Fruit fly (Drosophila melanogaster) whole organism, embryonic: Measurements from ENCODE around the gene CG42237.

Experiments used
- ATbp ChIP-seq: fragments of 200-800 bp; sonication (Bioruptor generic); optimal IDR thresholded peaks from 2 replicates; lab custom pipeline; 2017; ENCODE audit warnings: missing biosample characterization, mild to moderate bottlenecking, missing genetic modification characterization, missing genetic modification reagents
- Antp ChIP-seq: fragments of 200-800 bp; sonication (Bioruptor generic); optimal IDR thresholded peaks from 3 replicates; lab custom pipeline; 2016; ENCODE audit warnings: missing biosample characterization, missing genetic modification characterization
- B-H2 ChIP-seq: fragments of 200-800 bp; sonication (Bioruptor generic); optimal IDR thresholded peaks from 2 replicates; lab custom pipeline; 2018; ENCODE audit warnings: missing biosample characterization, mild to moderate bottlenecking, missing genetic modification characterization
- Bdp1 ChIP-seq: fragments of 200-800 bp; sonication (Bioruptor generic); optimal IDR thresholded peaks from 3 replicates; lab custom pipeline; 2016; ENCODE audit warnings: missing biosample characterization, missing genetic modification characterization
- CG12659 ChIP-seq: fragments of 200-800 bp; sonication (Bioruptor generic); optimal IDR thresholded peaks from 3 replicates; lab custom pipeline; 2017; ENCODE audit warnings: mild to moderate bottlenecking, missing biosample characterization, missing genetic modification reagents, missing genetic modification characterization
- CG12942 ChIP-seq: fragments of 200-800 bp; sonication (Bioruptor generic); optimal IDR thresholded peaks from 3 replicates; lab custom pipeline; 2016; ENCODE audit warnings: missing biosample characterization, missing genetic modification characterization
- CG14710 ChIP-seq: fragments of 200-800 bp; sonication (Bioruptor generic); optimal IDR thresholded peaks from 3 replicates; lab custom pipeline; 2019; ENCODE audit warnings: missing biosample characterization, mild to moderate bottlenecking, missing genetic modification characterization, moderate library complexity
- CG15011 ChIP-seq: fragments of 200-800 bp; sonication (Bioruptor generic); optimal IDR thresholded peaks from 3 replicates; lab custom pipeline; 2018; ENCODE audit warnings: missing biosample characterization, mild to moderate bottlenecking, missing genetic modification characterization
- CG15269 ChIP-seq: fragments of 200-800 bp; sonication (Bioruptor generic); optimal IDR thresholded peaks from 2 replicates; lab custom pipeline; 2018; ENCODE audit warnings: missing biosample characterization, mild to moderate bottlenecking, missing genetic modification characterization, moderate library complexity
- CG1602 ChIP-seq: fragments of 200-800 bp; sonication (Bioruptor generic); optimal IDR thresholded peaks from 3 replicates; lab custom pipeline; 2016; ENCODE audit warnings: missing biosample characterization, missing genetic modification characterization
- CG1647 ChIP-seq: fragments of 200-800 bp; sonication (Bioruptor generic); optimal IDR thresholded peaks from 3 replicates; lab custom pipeline; 2016; ENCODE audit warnings: missing biosample characterization, missing genetic modification characterization
- CG16813 ChIP-seq: fragments of 200-800 bp; sonication (Bioruptor generic); IDR thresholded peaks from 3 replicates; pipeline ENCODE4 v1.3.6; 2022; ENCODE audit warnings: missing biosample characterization, missing genetic modification characterization; ENCODE audit not compliant: partially characterized antibody
- CG17612 ChIP-seq: fragments of 200-800 bp; sonication (Bioruptor generic); IDR thresholded peaks from 2 replicates; pipeline ENCODE4 v1.3.6; 2022; ENCODE audit warnings: missing biosample characterization, missing genetic modification characterization
- CG1792 ChIP-seq: fragments of 200-800 bp; sonication (Bioruptor generic); optimal IDR thresholded peaks from 2 replicates; lab custom pipeline; 2016; ENCODE audit warnings: missing biosample characterization, missing genetic modification characterization
- CG18764 ChIP-seq: fragments of 200-800 bp; sonication (Bioruptor generic); optimal IDR thresholded peaks from 3 replicates; lab custom pipeline; 2016; ENCODE audit warnings: missing biosample characterization, missing genetic modification characterization
- CG2129 ChIP-seq: fragments of 200-800 bp; sonication (Bioruptor generic); IDR thresholded peaks from 2 replicates; pipeline ENCODE4 v1.3.6; 2022; ENCODE audit warnings: missing biosample characterization, missing genetic modification characterization; ENCODE audit not compliant: partially characterized antibody
- CG2678 ChIP-seq: fragments of 200-800 bp; sonication (Bioruptor generic); optimal IDR thresholded peaks from 3 replicates; lab custom pipeline; 2019; ENCODE audit warnings: missing biosample characterization, mild to moderate bottlenecking, missing genetic modification characterization, moderate library complexity
- CG34422 ChIP-seq: fragments of 200-800 bp; sonication (Bioruptor generic); IDR thresholded peaks from 3 replicates; pipeline ENCODE4 v1.3.6; 2022; ENCODE audit warnings: missing biosample characterization, missing genetic modification characterization
- CG43689 ChIP-seq: fragments of 200-800 bp; sonication (Bioruptor generic); IDR thresholded peaks from 2 replicates; pipeline ENCODE4 v1.3.6; 2022; ENCODE audit warnings: missing biosample characterization, missing genetic modification characterization
- CG4707 ChIP-seq: fragments of 200-800 bp; sonication (Bioruptor generic); optimal IDR thresholded peaks from 2 replicates; lab custom pipeline; 2018; ENCODE audit warnings: missing biosample characterization, mild to moderate bottlenecking, missing genetic modification characterization, moderate library complexity
- CG5245 ChIP-seq: fragments of 200-800 bp; sonication (Bioruptor generic); optimal IDR thresholded peaks from 3 replicates; lab custom pipeline; 2016; ENCODE audit warnings: missing biosample characterization, missing genetic modification characterization
- CG5953 ChIP-seq: fragments of 200-800 bp; sonication (Bioruptor generic); IDR thresholded peaks from 2 replicates; pipeline ENCODE4 v1.3.6; 2022; ENCODE audit warnings: missing biosample characterization, missing genetic modification characterization
- CG6254 ChIP-seq: fragments of 200-800 bp; sonication (Bioruptor generic); optimal IDR thresholded peaks from 3 replicates; lab custom pipeline; 2017; ENCODE audit warnings: mild to moderate bottlenecking, missing biosample characterization, missing genetic modification reagents, missing genetic modification characterization
- CG6854 ChIP-seq: fragments of 200-800 bp; sonication (Bioruptor generic); optimal IDR thresholded peaks from 3 replicates; lab custom pipeline; 2017; ENCODE audit warnings: missing biosample characterization, mild to moderate bottlenecking, missing genetic modification characterization
- CG8944 ChIP-seq: fragments of 200-800 bp; sonication (Bioruptor generic); optimal IDR thresholded peaks from 3 replicates; lab custom pipeline; 2016; ENCODE audit warnings: missing biosample characterization, missing genetic modification characterization
- D19B ChIP-seq: fragments of 200-800 bp; sonication (Bioruptor generic); optimal IDR thresholded peaks from 2 replicates; lab custom pipeline; 2017; ENCODE audit warnings: missing biosample characterization, mild to moderate bottlenecking, missing genetic modification characterization
- Deaf1 ChIP-seq: fragments of 200-800 bp; optimal IDR thresholded peaks from 3 replicates; lab custom pipeline; 2019; ENCODE audit warnings: missing biosample characterization, mild to moderate bottlenecking, missing genetic modification characterization, moderate library complexity
- Dek ChIP-seq: fragments of 200-800 bp; sonication (Bioruptor generic); optimal IDR thresholded peaks from 3 replicates; lab custom pipeline; 2019; ENCODE audit warnings: missing biosample characterization, mild to moderate bottlenecking, missing genetic modification characterization, moderate library complexity
- Hand ChIP-seq: fragments of 200-800 bp; sonication (Bioruptor generic); optimal IDR thresholded peaks from 2 replicates; lab custom pipeline; 2017; ENCODE audit warnings: mild to moderate bottlenecking, missing biosample characterization, missing genetic modification reagents, missing genetic modification characterization
- Hey ChIP-seq: fragments of 200-800 bp; sonication (Bioruptor generic); optimal IDR thresholded peaks from 3 replicates; lab custom pipeline; 2018; ENCODE audit warnings: missing biosample characterization, mild to moderate bottlenecking, missing genetic modification characterization
- Lhr ChIP-seq: fragments of 200-800 bp; sonication (Bioruptor generic); optimal IDR thresholded peaks from 3 replicates; lab custom pipeline; 2017; ENCODE audit warnings: mild to moderate bottlenecking, missing biosample characterization, missing genetic modification reagents, missing genetic modification characterization
- Myb ChIP-seq: fragments of 200-800 bp; sonication (Bioruptor generic); optimal IDR thresholded peaks from 2 replicates; lab custom pipeline; 2016; ENCODE audit warnings: missing biosample characterization, missing genetic modification characterization
- Optix ChIP-seq: fragments of 200-800 bp; sonication (Bioruptor generic); IDR thresholded peaks from 3 replicates; pipeline ENCODE4 v1.3.6; 2022; ENCODE audit warnings: missing biosample characterization, missing genetic modification characterization
- Six4 ChIP-seq: fragments of 200-800 bp; sonication (Bioruptor generic); optimal IDR thresholded peaks from 2 replicates; lab custom pipeline; 2016; ENCODE audit warnings: missing biosample characterization, missing genetic modification characterization
- al ChIP-seq: fragments of 200-800 bp; sonication (Bioruptor generic); IDR thresholded peaks from 2 replicates; pipeline ENCODE4 v1.3.6; 2022; ENCODE audit warnings: missing biosample characterization, missing genetic modification characterization
- ap ChIP-seq: fragments of 200-800 bp; sonication (Bioruptor generic); IDR thresholded peaks from 2 replicates; pipeline ENCODE4 v1.3.6; 2022; ENCODE audit warnings: missing biosample characterization, missing genetic modification characterization
- ato ChIP-seq: fragments of 200-800 bp; sonication (Bioruptor generic); IDR thresholded peaks from 2 replicates; pipeline ENCODE4 v1.3.6; 2022; ENCODE audit warnings: missing biosample characterization, missing genetic modification characterization; ENCODE audit not compliant: partially characterized antibody
- dmrt11E ChIP-seq: fragments of 200-800 bp; sonication (Bioruptor generic); optimal IDR thresholded peaks from 3 replicates; lab custom pipeline; 2018; ENCODE audit warnings: missing biosample characterization, mild to moderate bottlenecking, missing genetic modification characterization, moderate library complexity
- dmrt99B ChIP-seq: fragments of 200-800 bp; sonication (Bioruptor generic); optimal IDR thresholded peaks from 2 replicates; lab custom pipeline; 2018; ENCODE audit warnings: missing biosample characterization, mild to moderate bottlenecking, missing genetic modification characterization, moderate library complexity
- jing ChIP-seq: fragments of 200-800 bp; sonication (Bioruptor generic); optimal IDR thresholded peaks from 2 replicates; lab custom pipeline; 2018; ENCODE audit warnings: missing biosample characterization, mild to moderate bottlenecking, missing genetic modification characterization
- lbe ChIP-seq: fragments of 200-800 bp; sonication (Bioruptor generic); optimal IDR thresholded peaks from 2 replicates; lab custom pipeline; 2016; ENCODE audit warnings: missing biosample characterization, mild to moderate bottlenecking, missing genetic modification characterization
- mirr ChIP-seq: fragments of 200-800 bp; sonication (Bioruptor generic); optimal IDR thresholded peaks from 3 replicates; lab custom pipeline; 2018; ENCODE audit warnings: missing biosample characterization, mild to moderate bottlenecking, missing genetic modification characterization
- onecut ChIP-seq: fragments of 200-800 bp; sonication (Bioruptor generic); IDR thresholded peaks from 2 replicates; pipeline ENCODE4 v1.3.6; 2022; ENCODE audit warnings: missing biosample characterization, missing genetic modification characterization
- run ChIP-seq: fragments of 200-800 bp; sonication (Bioruptor generic); optimal IDR thresholded peaks from 3 replicates; lab custom pipeline; 2018; ENCODE audit warnings: missing biosample characterization, mild to moderate bottlenecking, missing genetic modification characterization
- salm ChIP-seq: fragments of 200-800 bp; sonication (Bioruptor generic); optimal IDR thresholded peaks from 2 replicates; lab custom pipeline; 2018; ENCODE audit warnings: missing biosample characterization, mild to moderate bottlenecking, missing genetic modification characterization
- sens-2 ChIP-seq: fragments of 200-800 bp; sonication (Bioruptor generic); IDR thresholded peaks from 2 replicates; pipeline ENCODE4 v1.3.6; 2022; ENCODE audit warnings: missing biosample characterization, missing genetic modification characterization
- tgo ChIP-seq: fragments of 200-800 bp; sonication (Bioruptor generic); IDR thresholded peaks from 3 replicates; pipeline ENCODE4 v1.3.6; 2022; ENCODE audit warnings: missing biosample characterization, missing genetic modification characterization
- tin ChIP-seq: fragments of 200-800 bp; sonication (Bioruptor generic); optimal IDR thresholded peaks from 3 replicates; lab custom pipeline; 2016; ENCODE audit warnings: missing biosample characterization, missing genetic modification characterization
- trem ChIP-seq: fragments of 200-800 bp; optimal IDR thresholded peaks from 3 replicates; lab custom pipeline; 2019; ENCODE audit warnings: missing biosample characterization, mild to moderate bottlenecking, missing genetic modification characterization, moderate library complexity
- ttk ChIP-seq: fragments of 200-800 bp; sonication (Bioruptor generic); IDR thresholded peaks from 2 replicates; pipeline ENCODE4 v2.1.2; 2022; ENCODE audit warnings: missing biosample characterization, missing genetic modification characterization

Gene CG42237

DNA sequence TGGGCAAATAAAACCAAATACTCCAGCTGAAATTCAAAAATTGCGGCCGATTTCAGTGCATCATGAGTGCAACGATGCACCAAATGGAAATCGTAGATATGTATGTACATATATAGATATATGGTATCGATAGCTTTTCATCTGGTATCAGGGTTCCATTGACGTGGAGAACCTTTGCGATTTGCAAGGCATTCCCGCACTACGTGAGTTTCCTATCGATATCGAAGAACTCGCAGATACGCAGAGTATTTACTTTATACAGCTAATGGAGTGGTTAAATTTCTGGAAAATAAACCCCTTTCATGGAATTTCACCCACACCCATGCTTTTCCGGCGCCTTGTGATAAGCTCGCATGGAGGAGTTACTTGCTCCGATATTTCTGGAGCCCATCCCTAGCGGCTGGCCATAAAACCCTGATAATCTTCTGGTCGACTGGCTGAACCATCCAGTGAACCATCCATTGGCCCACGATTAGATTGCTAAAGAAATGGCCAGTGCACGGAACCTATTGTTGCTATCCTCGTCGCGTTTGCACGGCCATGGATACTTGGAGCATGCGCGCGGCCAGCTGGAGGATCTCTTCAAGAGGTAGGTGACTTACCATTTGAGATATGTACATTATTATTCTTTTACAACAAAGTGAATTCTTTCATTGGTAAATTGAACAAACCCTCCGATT is 20.7 kb upstream of the CG42237 start, which contains the start of gene CG2200 (continued):
- TF ChIP-seq salm (no peak), CG6254 (GFP tag; lab: Kevin White, UChicago) (no peak), jing (GFP tag; lab: Kevin White, UChicago) (no peak), CG12942 (GFP tag; lab: Kevin White, UChicago) (no peak), Myb (GFP tag; lab: Kevin White, UChicago) (peak; percentile 16), Hand (GFP tag; lab: Kevin White, UChicago) (no peak), mirr (peak; percentile 2), CG4707 (GFP tag; lab: Kevin White, UChicago) (no peak), CG43689 (GFP tag; lab: Robert Waterston, UW) (no peak), CG17612 (GFP tag; lab: Robert Waterston, UW) (no peak), dmrt99B (tag; lab: Kevin White, UChicago) (peak; percentile 10), al (GFP tag; lab: Robert Waterston, UW) (no peak), CG1602 (GFP tag; lab: Kevin White, UChicago) (no peak), CG5245 (GFP tag; lab: Kevin White, UChicago) (no peak), tgo (GFP tag; lab: Robert Waterston, UW) (peak; percentile 32; the same call in 1 of the 3 replicates), ap (GFP tag; lab: Robert Waterston, UW) (no peak), ATbp (GFP tag; lab: Kevin White, UChicago) (no peak), tin (GFP tag; lab: Kevin White, UChicago) (no peak), Hey (tag; lab: Kevin White, UChicago) (no peak), CG1792 (GFP tag; lab: Kevin White, UChicago) (no peak), CG12659 (GFP tag; lab: Kevin White, UChicago) (peak; percentile 58), CG15269 (peak; percentile 22), CG8944 (GFP tag; lab: Kevin White, UChicago) (no peak), Deaf1 (tag; lab: Kevin White, UChicago) (no peak), Antp (GFP tag; lab: Kevin White, UChicago) (peak; percentile 37), CG34422 (GFP tag; lab: Robert Waterston, UW) (0 out of 3 replicates have a peak, but pooled peaks have one; percentile 51), CG18764 (GFP tag; lab: Kevin White, UChicago) (no peak), Optix (GFP tag; lab: Robert Waterston, UW) (no peak), trem (tag; lab: Kevin White, UChicago) (peak; percentile 3), D19B (GFP tag; lab: Kevin White, UChicago) (no peak), ttk (no peak), CG1647 (GFP tag; lab: Kevin White, UChicago) (no peak), CG5953 (GFP tag; lab: Robert Waterston, UW) (no peak), CG14710 (peak; percentile 39), dmrt11E (tag; lab: Kevin White, UChicago) (no peak), ato (peak; percentile 84), Bdp1 (no peak), CG2129 (GFP tag; lab: Robert Waterston, UW) (peak; percentile 62), Lhr (GFP tag; lab: Kevin White, UChicago) (no peak), sens-2 (GFP tag; lab: Robert Waterston, UW) (no peak), CG2678 (peak; percentile 26), lbe (GFP tag; lab: Kevin White, UChicago) (peak; percentile 71), CG6854 (no peak), Dek (tag; lab: Kevin White, UChicago) (no peak), Six4 (GFP tag; lab: Kevin White, UChicago) (peak; percentile 31), CG16813 (peak; percentile 83), CG15011 (GFP tag; lab: Kevin White, UChicago) (no peak), onecut (GFP tag; lab: Robert Waterston, UW) (no peak), B-H2 (GFP tag; lab: Kevin White, UChicago) (no peak), run (tag; lab: Kevin White, UChicago) (no peak)
